Fruit fly (Drosophila melanogaster) whole organism, embryonic: ENCODE measurements around the gene yellow-e3.
A peak's percentile ranks its signal among the peaks of the same experiment; 100 is the strongest.

Source experiments
- Ada2b ChIP-seq: fragments of 200-800 bp; sonication (Bioruptor generic); IDR thresholded peaks from 2 replicates; pipeline ENCODE4 v1.3.6; 2022; ENCODE audit warnings: missing biosample characterization, missing genetic modification characterization
- B-H1 ChIP-seq: fragments of 200-800 bp; sonication (Bioruptor generic); IDR thresholded peaks from 3 replicates; pipeline ENCODE4 v1.3.6; 2022; ENCODE audit warnings: missing biosample characterization, missing genetic modification characterization
- CG10209 ChIP-seq: fragments of 200-800 bp; sonication (Bioruptor generic); optimal IDR thresholded peaks from 3 replicates; lab custom pipeline; 2017; ENCODE audit warnings: missing biosample characterization, mild to moderate bottlenecking, missing genetic modification characterization, missing genetic modification reagents
- CG10267 ChIP-seq: fragments of 200-800 bp; sonication (Bioruptor generic); optimal IDR thresholded peaks from 2 replicates; lab custom pipeline; 2018; ENCODE audit warnings: missing biosample characterization, mild to moderate bottlenecking, missing genetic modification characterization, moderate library complexity
- CG11247 ChIP-seq: fragments of 200-800 bp; sonication (Bioruptor generic); IDR thresholded peaks from 2 replicates; pipeline ENCODE4 v1.3.6; 2022; ENCODE audit warnings: missing biosample characterization, missing genetic modification characterization
- CG11504 ChIP-seq: fragments of 200-800 bp; sonication (Bioruptor generic); optimal IDR thresholded peaks from 3 replicates; lab custom pipeline; 2019; ENCODE audit warnings: missing biosample characterization, mild to moderate bottlenecking, missing genetic modification characterization, moderate library complexity
- CG13775 ChIP-seq: fragments of 200-800 bp; sonication (Bioruptor generic); optimal IDR thresholded peaks from 3 replicates; lab custom pipeline; 2017; ENCODE audit warnings: missing biosample characterization, mild to moderate bottlenecking, missing genetic modification characterization
- CG14441 ChIP-seq: fragments of 200-800 bp; sonication (Bioruptor generic); IDR thresholded peaks from 2 replicates; pipeline ENCODE4 v1.3.6; 2022; ENCODE audit warnings: missing biosample characterization, missing genetic modification characterization
- CG14710 ChIP-seq: fragments of 200-800 bp; sonication (Bioruptor generic); optimal IDR thresholded peaks from 3 replicates; lab custom pipeline; 2019; ENCODE audit warnings: missing biosample characterization, mild to moderate bottlenecking, missing genetic modification characterization, moderate library complexity
- CG15011 ChIP-seq: fragments of 200-800 bp; sonication (Bioruptor generic); optimal IDR thresholded peaks from 3 replicates; lab custom pipeline; 2018; ENCODE audit warnings: missing biosample characterization, mild to moderate bottlenecking, missing genetic modification characterization
- CG16813 ChIP-seq: fragments of 200-800 bp; sonication (Bioruptor generic); IDR thresholded peaks from 3 replicates; pipeline ENCODE4 v1.3.6; 2022; ENCODE audit warnings: missing biosample characterization, missing genetic modification characterization; ENCODE audit not compliant: partially characterized antibody
- CG17802 ChIP-seq: fragments of 200-800 bp; sonication (Bioruptor generic); optimal IDR thresholded peaks from 2 replicates; lab custom pipeline; 2018; ENCODE audit warnings: missing biosample characterization, mild to moderate bottlenecking, missing genetic modification characterization, moderate library complexity
- CG2202 ChIP-seq: fragments of 200-800 bp; sonication (Bioruptor generic); optimal IDR thresholded peaks from 2 replicates; lab custom pipeline; 2018; ENCODE audit warnings: missing biosample characterization, mild to moderate bottlenecking, missing genetic modification characterization
- CG30431 ChIP-seq: fragments of 200-800 bp; sonication (Bioruptor generic); optimal IDR thresholded peaks from 2 replicates; lab custom pipeline; 2017; ENCODE audit warnings: missing biosample characterization, missing genetic modification characterization
- CG33557 ChIP-seq: fragments of 200-800 bp; sonication (Bioruptor generic); optimal IDR thresholded peaks from 2 replicates; lab custom pipeline; 2019; ENCODE audit warnings: missing biosample characterization, mild to moderate bottlenecking, missing genetic modification characterization, moderate library complexity
- CG4404 ChIP-seq: fragments of 200-800 bp; sonication (Bioruptor generic); IDR thresholded peaks from 2 replicates; pipeline ENCODE4 v1.3.6; 2022; ENCODE audit warnings: missing biosample characterization, missing genetic modification characterization
- CG4424 ChIP-seq: fragments of 200-800 bp; sonication (Bioruptor generic); optimal IDR thresholded peaks from 3 replicates; lab custom pipeline; 2016; ENCODE audit warnings: missing biosample characterization, missing genetic modification characterization
- CG5180 ChIP-seq: fragments of 200-800 bp; sonication (Bioruptor generic); optimal IDR thresholded peaks from 3 replicates; lab custom pipeline; 2017; ENCODE audit warnings: missing biosample characterization, missing genetic modification characterization, mild to moderate bottlenecking, moderate library complexity, missing genetic modification reagents
- CG7271 ChIP-seq: fragments of 200-800 bp; sonication (Bioruptor generic); optimal IDR thresholded peaks from 2 replicates; lab custom pipeline; 2018; ENCODE audit warnings: missing biosample characterization, mild to moderate bottlenecking, missing genetic modification characterization, moderate library complexity
- CG8290 ChIP-seq, 3 experiments: fragments of 200-800 bp; sonication (Bioruptor generic); optimal IDR thresholded peaks; 2 replicates each; lab custom pipeline; 2016 to 2019; ENCODE audit warnings: missing biosample characterization in 3 of 3, missing genetic modification characterization in 3 of 3, mild to moderate bottlenecking in 2 of 3, moderate library complexity in 1 of 3
- CG9727 ChIP-seq: fragments of 200-800 bp; sonication (Bioruptor generic); optimal IDR thresholded peaks from 3 replicates; lab custom pipeline; 2017; ENCODE audit warnings: missing biosample characterization, mild to moderate bottlenecking, missing genetic modification characterization
- CHES-1-like ChIP-seq: fragments of 200-800 bp; sonication (Bioruptor generic); optimal IDR thresholded peaks from 2 replicates; lab custom pipeline; 2016; ENCODE audit warnings: missing biosample characterization, missing genetic modification characterization
- CrebB ChIP-seq: fragments of 200-800 bp; sonication (Bioruptor generic); optimal IDR thresholded peaks from 3 replicates; lab custom pipeline; 2018; ENCODE audit warnings: missing biosample characterization, mild to moderate bottlenecking, missing genetic modification characterization
- D ChIP-seq, 2 experiments: fragments of 200-800 bp in 1 of 2; fragments of >200 bp in 1 of 2; sonication (Bioruptor generic) in 1 of 2; optimal IDR thresholded peaks; 2 replicates in 1 of 2; 3 replicates in 1 of 2; lab custom pipeline; 2017; ENCODE audit warnings: mild to moderate bottlenecking in 1 of 2, missing biosample characterization in 1 of 2, missing genetic modification characterization in 1 of 2, missing genetic modification reagents in 1 of 2
- Elba2 ChIP-seq: fragments of 200-800 bp; sonication (Bioruptor generic); optimal IDR thresholded peaks from 3 replicates; lab custom pipeline; 2016; ENCODE audit warnings: missing biosample characterization, missing genetic modification characterization
- H15 ChIP-seq: fragments of 200-800 bp; sonication (Bioruptor generic); IDR thresholded peaks from 3 replicates; pipeline ENCODE4 v1.3.6; 2022; ENCODE audit warnings: missing biosample characterization, missing genetic modification characterization
- Mad ChIP-seq: fragments of 200-800 bp; sonication (Bioruptor generic); optimal IDR thresholded peaks from 2 replicates; lab custom pipeline; 2016; ENCODE audit warnings: missing biosample characterization, missing genetic modification characterization
- NC2α ChIP-seq: fragments of 200-800 bp; sonication (Bioruptor generic); optimal IDR thresholded peaks from 2 replicates; lab custom pipeline; 2016; ENCODE audit warnings: missing biosample characterization, missing genetic modification characterization
- PHDP ChIP-seq: fragments of 200-800 bp; sonication (Bioruptor generic); optimal IDR thresholded peaks from 3 replicates; lab custom pipeline; 2018; ENCODE audit warnings: missing biosample characterization, mild to moderate bottlenecking, missing genetic modification characterization, moderate library complexity
- Ravus ChIP-seq: fragments of 200-800 bp; sonication (Bioruptor generic); IDR thresholded peaks from 2 replicates; pipeline ENCODE4 v1.3.6; 2022; ENCODE audit warnings: missing biosample characterization, missing genetic modification characterization
- Sin3A ChIP-seq: fragments of >200 bp; optimal IDR thresholded peaks from 2 replicates; lab custom pipeline; 2018
- Spps ChIP-seq: fragments of 200-800 bp; sonication (Bioruptor generic); optimal IDR thresholded peaks from 2 replicates; lab custom pipeline; 2018; ENCODE audit warnings: missing biosample characterization, mild to moderate bottlenecking, missing genetic modification characterization
- Sry-δ ChIP-seq: fragments of 200-800 bp; sonication (Bioruptor generic); optimal IDR thresholded peaks from 2 replicates; lab custom pipeline; 2016; ENCODE audit warnings: missing biosample characterization, missing genetic modification characterization
- Ssrp ChIP-seq: fragments of 200-800 bp; sonication (Bioruptor generic); optimal IDR thresholded peaks from 2 replicates; lab custom pipeline; 2018; ENCODE audit warnings: missing biosample characterization, mild to moderate bottlenecking, missing genetic modification characterization, moderate library complexity
- ac ChIP-seq: fragments of 200-800 bp; sonication (Bioruptor generic); optimal IDR thresholded peaks from 3 replicates; lab custom pipeline; 2017; ENCODE audit warnings: missing biosample characterization, mild to moderate bottlenecking, missing genetic modification characterization
- bsh ChIP-seq, 2 experiments: fragments of 200-800 bp; sonication (Bioruptor generic); optimal IDR thresholded peaks; 2 replicates each; lab custom pipeline; 2017 to 2018; ENCODE audit warnings: mild to moderate bottlenecking in 2 of 2, missing biosample characterization in 2 of 2, missing genetic modification characterization in 2 of 2, moderate library complexity in 1 of 2
- ci ChIP-seq: fragments of 200-800 bp; sonication (Bioruptor generic); IDR thresholded peaks from 3 replicates; pipeline ENCODE4 v1.3.6; 2022; ENCODE audit warnings: missing biosample characterization, missing genetic modification characterization
- fd102C ChIP-seq: fragments of 200-800 bp; sonication (Bioruptor generic); optimal IDR thresholded peaks from 2 replicates; lab custom pipeline; 2018; ENCODE audit warnings: missing biosample characterization, mild to moderate bottlenecking, missing genetic modification characterization, moderate library complexity
- fd96Cb ChIP-seq: fragments of 200-800 bp; sonication (Bioruptor generic); optimal IDR thresholded peaks from 2 replicates; lab custom pipeline; 2018; ENCODE audit warnings: missing biosample characterization, mild to moderate bottlenecking, missing genetic modification characterization, moderate library complexity
- phol ChIP-seq: fragments of 200-800 bp; sonication (Bioruptor generic); optimal IDR thresholded peaks from 3 replicates; lab custom pipeline; 2018; ENCODE audit warnings: missing biosample characterization, mild to moderate bottlenecking, missing genetic modification characterization, moderate library complexity
- prd ChIP-seq, 3 experiments: fragments of >200 bp in 2 of 3; fragments of 200-800 bp in 1 of 3; sonication (Bioruptor generic) in 1 of 3; optimal IDR thresholded peaks in 2 of 3; IDR thresholded peaks in 1 of 3; 2 replicates in 2 of 3; 3 replicates in 1 of 3; pipeline versions ENCODE4 v1.3.6 to Lab custom; 2017 to 2022; ENCODE audit warnings: missing biosample characterization in 1 of 3, missing genetic modification characterization in 1 of 3
- pros ChIP-seq: fragments of 200-800 bp; sonication (Bioruptor generic); optimal IDR thresholded peaks from 3 replicates; lab custom pipeline; 2019; ENCODE audit warnings: missing biosample characterization, mild to moderate bottlenecking, missing genetic modification characterization, moderate library complexity
- ro ChIP-seq: fragments of 200-800 bp; sonication (Bioruptor generic); IDR thresholded peaks from 2 replicates; pipeline ENCODE4 v1.3.6; 2022; ENCODE audit warnings: missing biosample characterization, missing genetic modification characterization
- row ChIP-seq: fragments of 200-800 bp; sonication (Bioruptor generic); IDR thresholded peaks from 3 replicates; pipeline ENCODE4 v1.3.6; 2022; ENCODE audit warnings: missing biosample characterization, missing genetic modification characterization
- salm ChIP-seq: fragments of 200-800 bp; sonication (Bioruptor generic); optimal IDR thresholded peaks from 2 replicates; lab custom pipeline; 2018; ENCODE audit warnings: missing biosample characterization, mild to moderate bottlenecking, missing genetic modification characterization
- sd ChIP-seq: fragments of 200-800 bp; sonication (Bioruptor generic); optimal IDR thresholded peaks from 3 replicates; lab custom pipeline; 2018; ENCODE audit warnings: missing biosample characterization, mild to moderate bottlenecking, missing genetic modification characterization, moderate library complexity
- unpg ChIP-seq: fragments of 200-800 bp; sonication (Bioruptor generic); optimal IDR thresholded peaks from 3 replicates; lab custom pipeline; 2018; ENCODE audit warnings: missing biosample characterization, mild to moderate bottlenecking, missing genetic modification characterization, moderate library complexity
- zfh1 ChIP-seq: fragments of 200-800 bp; sonication (Bioruptor generic); IDR thresholded peaks from 3 replicates; pipeline ENCODE4 v1.3.6; 2022; ENCODE audit warnings: missing biosample characterization, missing genetic modification characterization

The yellow-e3 gene

DNA sequence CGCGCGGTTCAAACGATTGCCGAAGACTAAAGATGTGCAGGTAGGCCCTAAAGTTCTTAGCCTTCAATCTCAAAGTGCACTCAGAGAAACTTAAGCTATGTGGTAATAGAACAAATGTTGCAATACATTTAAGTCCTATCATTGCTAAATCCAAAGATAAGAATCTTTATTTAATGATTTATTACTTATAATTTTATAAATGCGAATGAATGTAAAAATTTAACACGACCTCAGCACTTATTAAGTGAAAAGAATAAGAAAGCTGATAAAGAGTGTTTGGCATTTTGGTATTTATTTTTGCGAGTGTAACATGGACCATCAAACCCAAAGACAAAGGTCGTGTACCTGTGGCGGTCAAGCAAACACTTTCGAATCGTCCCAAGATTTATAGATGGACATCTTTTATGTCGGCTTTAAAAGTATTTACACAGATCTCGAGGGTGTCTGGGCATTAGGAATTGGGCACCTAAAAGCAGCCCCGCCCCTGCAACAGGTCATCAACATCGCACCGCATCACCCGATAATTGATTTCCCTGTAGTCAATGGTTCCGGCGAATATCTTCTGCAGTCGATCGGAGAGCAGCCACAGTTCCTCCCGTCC lies at the start of gene yellow-e3 (continued):
- TF ChIP-seq sd (tag; lab: Kevin White, UChicago) (no peak), CG5180 (GFP tag; lab: Kevin White, UChicago) (no peak), CG14710 (tag; lab: Kevin White, UChicago) (peak; percentile 71), NC2α (GFP tag; lab: Kevin White, UChicago) (no peak), Sry-δ (GFP tag; lab: Kevin White, UChicago) (no peak), CG11247 (GFP tag; lab: Robert Waterston, UW) (no peak), CG8290 (GFP tag; optimal IDR thresholded peaks at IDR 0.05; lab: Kevin White, UChicago) (no peak), CG8290 (tag; optimal IDR thresholded peaks at IDR 0.05; lab: Kevin White, UChicago) (no peak), CrebB (tag; lab: Kevin White, UChicago) (no peak), fd96Cb (peak; percentile 20), ci (GFP tag; lab: Robert Waterston, UW) (no peak), CG11504 (tag; lab: Kevin White, UChicago) (peak; percentile 6), Ssrp (tag; lab: Kevin White, UChicago) (peak; percentile 17), D (optimal IDR thresholded peaks at IDR 0.05; lab: Kevin White, UChicago) (no peak), D (GFP tag; optimal IDR thresholded peaks at IDR 0.05; lab: Kevin White, UChicago) (peak; percentile 7), CG14441 (GFP tag; lab: Robert Waterston, UW) (no peak), CG33557 (GFP tag; lab: Kevin White, UChicago) (peak; percentile 81), bsh (GFP tag; optimal IDR thresholded peaks at IDR 0.05; lab: Kevin White, UChicago) (peak in 1 of 2 experiments; percentile 42), Sin3A (lab: Kevin White, UChicago) (no peak), CG2202 (tag; lab: Kevin White, UChicago) (peak; percentile 38), Ravus (GFP tag; lab: Robert Waterston, UW) (no peak), CG9727 (GFP tag; lab: Kevin White, UChicago) (peak; percentile 75), prd (optimal IDR thresholded peaks at IDR 0.05; lab: Kevin White, UChicago) (no peak), prd (GFP tag; IDR thresholded peaks at IDR 0.05; lab: Robert Waterston, UW) (peak; percentile 81), Spps (tag; lab: Kevin White, UChicago) (peak; percentile 43), CG17802 (tag; lab: Kevin White, UChicago) (no peak), CG4404 (GFP tag; lab: Robert Waterston, UW) (peak; percentile 73), zfh1 (GFP tag; lab: Robert Waterston, UW) (peak; percentile 64; the same call in 2 of the 3 replicates), CHES-1-like (GFP tag; lab: Kevin White, UChicago) (no peak), ro (GFP tag; lab: Robert Waterston, UW) (no peak), H15 (GFP tag; lab: Robert Waterston, UW) (no peak), fd102C (GFP tag; lab: Kevin White, UChicago) (peak; percentile 64), Elba2 (GFP tag; lab: Kevin White, UChicago) (peak; percentile 28), CG4424 (GFP tag; lab: Kevin White, UChicago) (no peak), B-H1 (GFP tag; lab: Robert Waterston, UW) (no peak), ac (GFP tag; lab: Kevin White, UChicago) (peak; percentile 42), pros (GFP tag; lab: Kevin White, UChicago) (peak; percentile 63), PHDP (no peak), CG30431 (GFP tag; lab: Kevin White, UChicago) (no peak), Mad (GFP tag; lab: Kevin White, UChicago) (no peak), CG13775 (peak; percentile 30), CG7271 (tag; lab: Kevin White, UChicago) (peak; percentile 86), CG15011 (no peak), CG10267 (tag; lab: Kevin White, UChicago) (peak; percentile 71), Ada2b (GFP tag; lab: Robert Waterston, UW) (no peak), CG16813 (GFP tag; lab: Robert Waterston, UW) (no peak), salm (tag; lab: Kevin White, UChicago) (no peak), CG10209 (no peak), row (GFP tag; lab: Robert Waterston, UW) (peak; percentile 53), phol (tag; lab: Kevin White, UChicago) (peak; percentile 52), unpg (peak; percentile 16)
